Fruit fly (Drosophila melanogaster) whole organism, prepupa: ENCODE measurements around the gene CG34268.
A peak's percentile ranks its signal among the peaks of the same experiment; 100 is the strongest.

ENCODE experiments used
- Blimp-1 ChIP-seq: fragments of 200-800 bp; sonication (Bioruptor generic); optimal IDR thresholded peaks from 3 replicates; lab custom pipeline; 2017; ENCODE audit warnings: missing biosample characterization, missing genetic modification characterization, mild to moderate bottlenecking, moderate library complexity, missing genetic modification reagents
- CG10631 ChIP-seq: fragments of 200-800 bp; sonication (Bioruptor generic); optimal IDR thresholded peaks from 2 replicates; lab custom pipeline; 2016; ENCODE audit warnings: missing biosample characterization, missing genetic modification characterization
- CG10669 ChIP-seq: fragments of 200-800 bp; sonication (Bioruptor generic); optimal IDR thresholded peaks from 3 replicates; lab custom pipeline; 2018; ENCODE audit warnings: missing biosample characterization, mild to moderate bottlenecking, missing genetic modification characterization, moderate library complexity
- CG11294 ChIP-seq: fragments of 200-800 bp; sonication (Bioruptor generic); IDR thresholded peaks from 2 replicates; pipeline ENCODE4 v1.3.6; 2022; ENCODE audit warnings: missing biosample characterization, missing genetic modification characterization
- CG11762 ChIP-seq: fragments of 200-800 bp; sonication (Bioruptor generic); optimal IDR thresholded peaks from 3 replicates; lab custom pipeline; 2016; ENCODE audit warnings: missing biosample characterization, missing genetic modification characterization; ENCODE audit not compliant: insufficient read depth
- CG15336 ChIP-seq: fragments of 200-800 bp; sonication (Bioruptor generic); IDR thresholded peaks from 2 replicates; pipeline ENCODE4 v1.3.6; 2022; ENCODE audit warnings: missing biosample characterization, missing genetic modification characterization
- CG1621 ChIP-seq: fragments of 200-800 bp; sonication (Bioruptor generic); optimal IDR thresholded peaks from 3 replicates; lab custom pipeline; 2018; ENCODE audit warnings: missing biosample characterization, mild to moderate bottlenecking, missing genetic modification characterization
- CG3032 ChIP-seq: fragments of 200-800 bp; optimal IDR thresholded peaks from 2 replicates; lab custom pipeline; 2019; ENCODE audit warnings: missing biosample characterization, mild to moderate bottlenecking, missing genetic modification characterization, moderate library complexity
- CG31627 ChIP-seq: fragments of 200-800 bp; sonication (Bioruptor generic); optimal IDR thresholded peaks from 3 replicates; lab custom pipeline; 2016; ENCODE audit warnings: missing biosample characterization, missing genetic modification characterization
- CG34406 ChIP-seq: fragments of 200-800 bp; sonication (Bioruptor generic); optimal IDR thresholded peaks from 3 replicates; lab custom pipeline; 2016; ENCODE audit warnings: missing biosample characterization, missing genetic modification characterization
- CG4318 ChIP-seq: fragments of 200-800 bp; sonication (Bioruptor generic); optimal IDR thresholded peaks from 3 replicates; lab custom pipeline; 2017; ENCODE audit warnings: missing biosample characterization, mild to moderate bottlenecking, missing genetic modification characterization
- CG6276 ChIP-seq: fragments of 200-800 bp; sonication (Bioruptor generic); optimal IDR thresholded peaks from 2 replicates; lab custom pipeline; 2017; ENCODE audit warnings: missing biosample characterization, mild to moderate bottlenecking, missing genetic modification characterization
- CG6792 ChIP-seq: fragments of 200-800 bp; sonication (Bioruptor generic); optimal IDR thresholded peaks from 3 replicates; lab custom pipeline; 2016; ENCODE audit warnings: missing biosample characterization, missing genetic modification characterization
- CG6808 ChIP-seq: fragments of 200-800 bp; sonication (Bioruptor generic); optimal IDR thresholded peaks from 3 replicates; lab custom pipeline; 2017; ENCODE audit warnings: missing biosample characterization, missing genetic modification characterization, mild to moderate bottlenecking, moderate library complexity, missing genetic modification reagents
- CG6854 ChIP-seq: fragments of 200-800 bp; sonication (Bioruptor generic); optimal IDR thresholded peaks from 2 replicates; lab custom pipeline; 2017; ENCODE audit warnings: missing biosample characterization, mild to moderate bottlenecking, missing genetic modification characterization
- CG7368 ChIP-seq: fragments of 200-800 bp; sonication (Bioruptor generic); optimal IDR thresholded peaks from 3 replicates; lab custom pipeline; 2016; ENCODE audit warnings: missing biosample characterization, missing genetic modification characterization
- CG8119 ChIP-seq: fragments of 200-800 bp; sonication (Bioruptor generic); IDR thresholded peaks from 3 replicates; pipeline ENCODE4 v1.3.6; 2022; ENCODE audit warnings: missing biosample characterization, missing genetic modification characterization
- CG8319 ChIP-seq: fragments of 200-800 bp; sonication (Bioruptor generic); optimal IDR thresholded peaks from 3 replicates; lab custom pipeline; 2016; ENCODE audit warnings: missing biosample characterization, missing genetic modification characterization
- CG9139 ChIP-seq: fragments of 200-800 bp; sonication (Bioruptor generic); optimal IDR thresholded peaks from 3 replicates; lab custom pipeline; 2017; ENCODE audit warnings: missing biosample characterization, mild to moderate bottlenecking, missing genetic modification characterization
- Eip75B ChIP-seq: fragments of 200-800 bp; sonication (Bioruptor generic); optimal IDR thresholded peaks from 3 replicates; lab custom pipeline; 2016; ENCODE audit warnings: missing biosample characterization, missing genetic modification characterization
- Eip93F ChIP-seq: fragments of 200-800 bp; sonication (Bioruptor generic); optimal IDR thresholded peaks from 2 replicates; lab custom pipeline; 2016; ENCODE audit warnings: missing biosample characterization, mild to moderate bottlenecking, missing genetic modification characterization
- Hr39 ChIP-seq: fragments of 200-800 bp; sonication (Bioruptor generic); optimal IDR thresholded peaks from 2 replicates; lab custom pipeline; 2016; ENCODE audit warnings: missing biosample characterization, missing genetic modification characterization
- Sox102F ChIP-seq: fragments of 200-800 bp; sonication (Bioruptor generic); optimal IDR thresholded peaks from 2 replicates; lab custom pipeline; 2016; ENCODE audit warnings: missing biosample characterization, mild to moderate bottlenecking, missing genetic modification characterization
- achi ChIP-seq: fragments of 200-800 bp; sonication (Bioruptor generic); optimal IDR thresholded peaks from 3 replicates; lab custom pipeline; 2016; ENCODE audit warnings: missing biosample characterization, missing genetic modification characterization
- cyc ChIP-seq: fragments of 200-800 bp; sonication (Bioruptor generic); optimal IDR thresholded peaks from 3 replicates; lab custom pipeline; 2016; ENCODE audit warnings: missing biosample characterization, missing genetic modification characterization
- dac ChIP-seq: fragments of 200-800 bp; sonication (Bioruptor generic); optimal IDR thresholded peaks from 2 replicates; lab custom pipeline; 2017; ENCODE audit warnings: missing biosample characterization, mild to moderate bottlenecking, missing genetic modification characterization
- eg ChIP-seq: fragments of 200-800 bp; sonication (Bioruptor generic); IDR thresholded peaks from 3 replicates; pipeline ENCODE4 v1.3.6; 2022; ENCODE audit warnings: missing biosample characterization, missing genetic modification characterization
- esn ChIP-seq: fragments of 200-800 bp; sonication (Bioruptor generic); optimal IDR thresholded peaks from 2 replicates; lab custom pipeline; 2016; ENCODE audit warnings: missing biosample characterization, mild to moderate bottlenecking, missing genetic modification characterization, moderate library complexity
- fd59A ChIP-seq: fragments of 200-800 bp; sonication (Bioruptor generic); optimal IDR thresholded peaks from 2 replicates; lab custom pipeline; 2017; ENCODE audit warnings: missing biosample characterization, mild to moderate bottlenecking, missing genetic modification characterization, missing genetic modification reagents
- fd85E ChIP-seq: fragments of 200-800 bp; sonication (Bioruptor generic); optimal IDR thresholded peaks from 3 replicates; lab custom pipeline; 2016; ENCODE audit warnings: missing biosample characterization, missing genetic modification characterization
- fkh ChIP-seq: fragments of 200-800 bp; sonication (Bioruptor generic); optimal IDR thresholded peaks from 3 replicates; lab custom pipeline; 2017; ENCODE audit warnings: missing biosample characterization, mild to moderate bottlenecking, missing genetic modification characterization, moderate library complexity
- net ChIP-seq: fragments of 200-800 bp; sonication (Bioruptor generic); optimal IDR thresholded peaks from 3 replicates; lab custom pipeline; 2016; ENCODE audit warnings: missing biosample characterization, missing genetic modification characterization
- pdm3 ChIP-seq: fragments of 200-800 bp; sonication (Bioruptor generic); optimal IDR thresholded peaks from 3 replicates; lab custom pipeline; 2016; ENCODE audit warnings: missing biosample characterization, missing genetic modification characterization
- salr ChIP-seq, 2 experiments: fragments of 200-800 bp; sonication (Bioruptor generic); optimal IDR thresholded peaks; 3 replicates each; lab custom pipeline; 2016 to 2018; ENCODE audit warnings: missing biosample characterization in 2 of 2, missing genetic modification characterization in 2 of 2, mild to moderate bottlenecking in 1 of 2
- spab ChIP-seq: fragments of 200-800 bp; sonication (Bioruptor generic); optimal IDR thresholded peaks from 2 replicates; lab custom pipeline; 2017; ENCODE audit warnings: missing biosample characterization, mild to moderate bottlenecking, missing genetic modification characterization, missing genetic modification reagents
- ss ChIP-seq, 2 experiments: fragments of 200-800 bp; sonication (Bioruptor generic); optimal IDR thresholded peaks; 2 replicates in 1 of 2; 3 replicates in 1 of 2; lab custom pipeline; 2017 to 2018; ENCODE audit warnings: mild to moderate bottlenecking in 2 of 2, missing biosample characterization in 2 of 2, missing genetic modification characterization in 2 of 2, moderate library complexity in 1 of 2
- topi ChIP-seq: fragments of 200-800 bp; sonication (Bioruptor generic); optimal IDR thresholded peaks from 3 replicates; lab custom pipeline; 2016; ENCODE audit warnings: missing biosample characterization, missing genetic modification characterization
- vri ChIP-seq: fragments of 200-800 bp; sonication (Bioruptor generic); optimal IDR thresholded peaks from 3 replicates; lab custom pipeline; 2016; ENCODE audit warnings: missing biosample characterization, mild to moderate bottlenecking, missing genetic modification characterization

CG34268 gene

dm6 chr3L:539383-540088 lies 38.8 kb downstream of the CG34268 start (continued):
- no peak for TF ChIP-seq CG6792 (GFP tag; lab: Kevin White, UChicago)
- peak; percentile 28 for TF ChIP-seq CG11762 (GFP tag; lab: Kevin White, UChicago)
- TF ChIP-seq ss (GFP tag; optimal IDR thresholded peaks at IDR 0.05; lab: Kevin White, UChicago), result peak; percentile 86 to 88
- no peak for TF ChIP-seq Sox102F (GFP tag; lab: Kevin White, UChicago)
- TF ChIP-seq CG15336 (GFP tag; lab: Robert Waterston, UW), result peak; percentile 41; the same call in 1 of the 2 replicates
- peak; percentile 45 for TF ChIP-seq net
- no peak for TF ChIP-seq fd59A (GFP tag; lab: Kevin White, UChicago)
- TF ChIP-seq eg (GFP tag; lab: Robert Waterston, UW), result peak; percentile 43; the same call in 1 of the 3 replicates
- TF ChIP-seq CG34406 (GFP tag; lab: Kevin White, UChicago), result no peak
- no peak for TF ChIP-seq CG6854
- TF ChIP-seq fd85E (GFP tag; lab: Kevin White, UChicago), result no peak
- no peak for TF ChIP-seq CG4318 (GFP tag; lab: Kevin White, UChicago)
- 0 out of 2 replicates have a peak, but pooled peaks have one; percentile 27 for TF ChIP-seq CG11294
- no peak for TF ChIP-seq Eip75B
- TF ChIP-seq vri (GFP tag; lab: Kevin White, UChicago), result peak; percentile 80
- TF ChIP-seq CG31627, result no peak
- no peak for TF ChIP-seq Eip93F (GFP tag; lab: Kevin White, UChicago)
- no peak for TF ChIP-seq CG8319 (GFP tag; lab: Kevin White, UChicago)
- peak; percentile 80 for TF ChIP-seq CG6276 (GFP tag; lab: Kevin White, UChicago)
- TF ChIP-seq cyc (GFP tag; lab: Kevin White, UChicago), result no peak
- no peak for TF ChIP-seq Blimp-1 (GFP tag; lab: Kevin White, UChicago)

DNA sequence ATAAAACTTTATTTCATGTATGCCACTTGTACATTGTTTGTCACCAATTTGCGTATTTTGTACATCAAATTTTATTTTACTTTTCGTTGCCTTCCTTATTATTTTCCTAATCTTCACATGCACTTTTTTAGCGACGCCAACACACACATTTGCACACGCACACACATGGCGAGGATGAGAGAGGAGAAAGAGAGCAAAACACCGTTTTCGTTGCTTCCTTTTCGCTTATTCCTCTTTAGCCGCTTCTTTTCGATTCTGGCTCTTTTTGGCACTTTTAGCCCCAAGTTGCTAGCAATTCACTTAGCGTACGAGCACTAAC lies 39.3 kb downstream of the CG34268 start:
- no peak for TF ChIP-seq CG15336 (GFP tag; lab: Robert Waterston, UW)
- TF ChIP-seq net, result no peak
- no peak for TF ChIP-seq achi (GFP tag; lab: Kevin White, UChicago)
- TF ChIP-seq CG6808, result peak; percentile 69
- TF ChIP-seq CG8119 (GFP tag; lab: Robert Waterston, UW), result no peak
- TF ChIP-seq CG6276 (GFP tag; lab: Kevin White, UChicago), result peak; percentile 49
- TF ChIP-seq Eip93F (GFP tag; lab: Kevin White, UChicago), result no peak
- no peak for TF ChIP-seq Hr39
- peak; percentile 5 for TF ChIP-seq Blimp-1 (GFP tag; lab: Kevin White, UChicago)
- TF ChIP-seq CG3032 (tag; lab: Kevin White, UChicago), result no peak
- no peak for TF ChIP-seq fkh (GFP tag; lab: Kevin White, UChicago)
- no peak for TF ChIP-seq pdm3 (GFP tag; lab: Kevin White, UChicago)
- TF ChIP-seq topi, result no peak
- no peak for TF ChIP-seq CG11762 (GFP tag; lab: Kevin White, UChicago)
- peak; percentile 60 to 77 for TF ChIP-seq ss (GFP tag; optimal IDR thresholded peaks at IDR 0.05; lab: Kevin White, UChicago)
- TF ChIP-seq salr (GFP tag; optimal IDR thresholded peaks at IDR 0.05; lab: Kevin White, UChicago), result no peak
- no peak for TF ChIP-seq CG8319 (GFP tag; lab: Kevin White, UChicago)
- TF ChIP-seq dac (GFP tag; lab: Kevin White, UChicago), result no peak
- no peak for TF ChIP-seq vri (GFP tag; lab: Kevin White, UChicago)
- TF ChIP-seq CG10669 (GFP tag; lab: Kevin White, UChicago), result no peak
- TF ChIP-seq CG1621, result no peak
- peak; percentile 37 for TF ChIP-seq CG9139 (GFP tag; lab: Kevin White, UChicago)
- TF ChIP-seq CG11294, result no peak
- no peak for TF ChIP-seq Eip75B
- no peak for TF ChIP-seq CG10631 (GFP tag; lab: Kevin White, UChicago)
- TF ChIP-seq esn (GFP tag; lab: Kevin White, UChicago), result no peak
- no peak for TF ChIP-seq CG7368 (GFP tag; lab: Kevin White, UChicago)
- TF ChIP-seq spab (GFP tag; lab: Kevin White, UChicago), result no peak
